Fruit fly (Drosophila melanogaster) whole organism, embryonic: Measurements from ENCODE around the gene CG13028.
"Not testable (repeated sequence)": the region's sequence is repeated elsewhere in the genome, so short reads cannot be mapped to it uniquely, and the experiment has no call there.

Source experiments
- Aef1 ChIP-seq: fragments of 200-800 bp; sonication (Bioruptor generic); IDR thresholded peaks from 3 replicates; pipeline ENCODE4 v1.3.6; 2022; ENCODE audit warnings: missing biosample characterization, missing genetic modification characterization
- Atf6 ChIP-seq: fragments of 200-800 bp; sonication (Bioruptor generic); IDR thresholded peaks from 2 replicates; pipeline ENCODE4 v1.3.6; 2022; ENCODE audit warnings: missing biosample characterization, missing genetic modification characterization
- Awh ChIP-seq: fragments of 200-800 bp; sonication (Bioruptor generic); IDR thresholded peaks from 2 replicates; pipeline ENCODE4, ENCODE4 v1.3.6; 2022; ENCODE audit warnings: missing biosample characterization, missing genetic modification characterization
- CG10209 ChIP-seq: fragments of 200-800 bp; sonication (Bioruptor generic); optimal IDR thresholded peaks from 3 replicates; lab custom pipeline; 2017; ENCODE audit warnings: missing biosample characterization, mild to moderate bottlenecking, missing genetic modification characterization, missing genetic modification reagents
- CG10366 ChIP-seq: fragments of 200-800 bp; sonication (Bioruptor generic); IDR thresholded peaks from 2 replicates; pipeline ENCODE4 v1.3.6; 2022; ENCODE audit warnings: missing biosample characterization, missing genetic modification characterization
- CG12219 ChIP-seq: fragments of 200-800 bp; sonication (Bioruptor generic); optimal IDR thresholded peaks from 3 replicates; lab custom pipeline; 2018; ENCODE audit warnings: missing biosample characterization, mild to moderate bottlenecking, missing genetic modification characterization
- CG12744 ChIP-seq: fragments of 200-800 bp; sonication (Bioruptor generic); optimal IDR thresholded peaks from 2 replicates; lab custom pipeline; 2016; ENCODE audit warnings: missing biosample characterization, missing genetic modification characterization
- CG18262 ChIP-seq: fragments of 200-800 bp; optimal IDR thresholded peaks from 3 replicates; lab custom pipeline; 2019; ENCODE audit warnings: missing biosample characterization, mild to moderate bottlenecking, missing genetic modification characterization, moderate library complexity
- CG2120 ChIP-seq: fragments of 200-800 bp; sonication (Bioruptor generic); optimal IDR thresholded peaks from 3 replicates; lab custom pipeline; 2016; ENCODE audit warnings: missing biosample characterization, missing genetic modification characterization
- CG7556 ChIP-seq: fragments of 200-800 bp; sonication (Bioruptor generic); optimal IDR thresholded peaks from 2 replicates; lab custom pipeline; 2017; ENCODE audit warnings: missing biosample characterization, mild to moderate bottlenecking, missing genetic modification characterization
- Camta ChIP-seq: fragments of 200-800 bp; sonication (Bioruptor generic); optimal IDR thresholded peaks from 2 replicates; lab custom pipeline; 2016; ENCODE audit warnings: missing biosample characterization, missing genetic modification characterization
- CrebB ChIP-seq: fragments of 200-800 bp; sonication (Bioruptor generic); optimal IDR thresholded peaks from 3 replicates; lab custom pipeline; 2018; ENCODE audit warnings: missing biosample characterization, mild to moderate bottlenecking, missing genetic modification characterization
- D19A ChIP-seq: fragments of 200-800 bp; optimal IDR thresholded peaks from 3 replicates; lab custom pipeline; 2019; ENCODE audit warnings: missing biosample characterization, mild to moderate bottlenecking, missing genetic modification characterization, moderate library complexity
- Ets65A ChIP-seq: fragments of 200-800 bp; sonication (Bioruptor generic); peaks from one replicate; lab custom pipeline; 2016; ENCODE audit warnings: missing biosample characterization, missing genetic modification characterization
- GATAe ChIP-seq: fragments of 200-800 bp; sonication (Bioruptor generic); conservative IDR thresholded peaks from 2 replicates; pipeline ENCODE4 v1.3.6; 2022; ENCODE audit warnings: missing biosample characterization, missing genetic modification characterization
- HLH4C ChIP-seq: fragments of 200-800 bp; sonication (Bioruptor generic); IDR thresholded peaks from 3 replicates; pipeline ENCODE4 v1.3.6; 2022; ENCODE audit warnings: missing biosample characterization, missing genetic modification characterization; ENCODE audit not compliant: partially characterized antibody
- HLH54F ChIP-seq: fragments of 200-800 bp; sonication (Bioruptor generic); optimal IDR thresholded peaks from 3 replicates; lab custom pipeline; 2016; ENCODE audit warnings: missing biosample characterization, missing genetic modification characterization
- Hr78 ChIP-seq, 2 experiments: fragments of 200-800 bp in 1 of 2; fragments of >200 bp in 1 of 2; sonication (Bioruptor generic) in 1 of 2; optimal IDR thresholded peaks; 2 replicates each; lab custom pipeline; 2017 to 2019; ENCODE audit warnings: missing biosample characterization in 2 of 2, missing genetic modification characterization in 2 of 2, mild to moderate bottlenecking in 1 of 2, moderate library complexity in 1 of 2
- Six4 ChIP-seq: fragments of 200-800 bp; sonication (Bioruptor generic); optimal IDR thresholded peaks from 2 replicates; lab custom pipeline; 2016; ENCODE audit warnings: missing biosample characterization, missing genetic modification characterization
- ara ChIP-seq: fragments of 200-800 bp; sonication (Bioruptor generic); IDR thresholded peaks from 2 replicates; pipeline ENCODE4 v1.3.6; 2022; ENCODE audit warnings: missing biosample characterization, missing genetic modification characterization
- btn ChIP-seq: fragments of 200-800 bp; sonication (Bioruptor generic); optimal IDR thresholded peaks from 2 replicates; lab custom pipeline; 2016; ENCODE audit warnings: missing biosample characterization, missing genetic modification characterization
- chif ChIP-seq, 2 experiments: fragments of 200-800 bp; sonication (Bioruptor generic); optimal IDR thresholded peaks; 3 replicates each; lab custom pipeline; 2016; ENCODE audit warnings: missing biosample characterization in 2 of 2, missing genetic modification characterization in 2 of 2
- chn ChIP-seq: fragments of 200-800 bp; sonication (Bioruptor generic); optimal IDR thresholded peaks from 2 replicates; lab custom pipeline; 2016; ENCODE audit warnings: missing biosample characterization, missing genetic modification characterization
- dati ChIP-seq: fragments of 200-800 bp; sonication (Bioruptor generic); IDR thresholded peaks from 2 replicates; pipeline ENCODE4 v1.3.6; 2022; ENCODE audit warnings: missing biosample characterization, missing genetic modification characterization
- dmrt99B ChIP-seq: fragments of 200-800 bp; sonication (Bioruptor generic); optimal IDR thresholded peaks from 2 replicates; lab custom pipeline; 2018; ENCODE audit warnings: missing biosample characterization, mild to moderate bottlenecking, missing genetic modification characterization, moderate library complexity
- dysf ChIP-seq: fragments of 200-800 bp; sonication (Bioruptor generic); IDR thresholded peaks from 3 replicates; pipeline ENCODE4 v1.3.6; 2022; ENCODE audit warnings: missing biosample characterization, missing genetic modification characterization
- ftz-f1 ChIP-seq: fragments of 200-800 bp; sonication (Bioruptor generic); optimal IDR thresholded peaks from 2 replicates; lab custom pipeline; 2016; ENCODE audit warnings: missing biosample characterization, missing genetic modification characterization
- gce ChIP-seq: fragments of 200-800 bp; sonication (Bioruptor generic); IDR thresholded peaks from 3 replicates; pipeline ENCODE4 v1.3.6; 2022; ENCODE audit warnings: missing biosample characterization, missing genetic modification characterization
- gem ChIP-seq: fragments of 200-800 bp; sonication (Bioruptor generic); optimal IDR thresholded peaks from 2 replicates; lab custom pipeline; 2019; ENCODE audit warnings: missing biosample characterization, mild to moderate bottlenecking, missing genetic modification characterization, moderate library complexity
- gro ChIP-seq: fragments of 200-800 bp; sonication (Bioruptor generic); optimal IDR thresholded peaks from 2 replicates; lab custom pipeline; 2016; ENCODE audit warnings: missing biosample characterization, missing genetic modification characterization
- knrl ChIP-seq: fragments of 200-800 bp; sonication (Bioruptor generic); IDR thresholded peaks from 3 replicates; pipeline ENCODE4 v1.3.6; 2022; ENCODE audit warnings: missing biosample characterization, missing genetic modification characterization; ENCODE audit not compliant: partially characterized antibody
- lmd ChIP-seq: fragments of 200-800 bp; sonication (Bioruptor generic); IDR thresholded peaks from 2 replicates; pipeline ENCODE4 v1.3.6; 2022; ENCODE audit warnings: missing biosample characterization, missing genetic modification characterization
- nmo ChIP-seq: fragments of 200-800 bp; sonication (Bioruptor generic); optimal IDR thresholded peaks from 2 replicates; lab custom pipeline; 2018; ENCODE audit warnings: missing biosample characterization, mild to moderate bottlenecking, missing genetic modification characterization, moderate library complexity
- pros ChIP-seq: fragments of 200-800 bp; sonication (Bioruptor generic); optimal IDR thresholded peaks from 3 replicates; lab custom pipeline; 2019; ENCODE audit warnings: missing biosample characterization, mild to moderate bottlenecking, missing genetic modification characterization, moderate library complexity
- psq ChIP-seq: fragments of 200-800 bp; sonication (Bioruptor generic); optimal IDR thresholded peaks from 2 replicates; lab custom pipeline; 2017; ENCODE audit warnings: missing biosample characterization, missing genetic modification characterization
- so ChIP-seq: fragments of 200-800 bp; sonication (Bioruptor generic); IDR thresholded peaks from 3 replicates; pipeline ENCODE4 v1.3.6; 2022; ENCODE audit warnings: missing biosample characterization, missing genetic modification characterization
- usp ChIP-seq: fragments of >200 bp; optimal IDR thresholded peaks from 2 replicates; lab custom pipeline; 2017; ENCODE audit warnings: missing biosample characterization, missing genetic modification characterization

The CG13028 gene

DNA sequence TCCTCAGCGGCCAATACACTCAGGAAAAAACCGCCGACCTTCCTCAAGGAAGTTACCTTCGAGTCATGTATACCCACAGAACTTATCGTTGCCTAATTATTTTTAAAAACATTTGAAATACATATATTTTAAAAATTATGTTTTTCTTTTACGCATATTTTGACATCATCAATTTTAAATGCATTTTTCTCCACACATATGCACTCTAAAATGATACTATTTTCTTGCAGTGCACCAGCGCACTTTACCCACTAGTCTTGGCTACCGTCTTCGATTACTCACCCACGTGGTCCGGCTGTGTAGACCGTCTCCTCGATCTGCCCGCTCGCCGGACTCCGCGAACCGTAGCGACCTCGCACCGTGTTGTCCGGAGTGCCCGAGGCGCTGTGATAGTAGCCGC is 18.3 kb downstream of the CG13028 start (continued):
- TF ChIP-seq chif (GFP tag; optimal IDR thresholded peaks at IDR 0.05; lab: Kevin White, UChicago): peak in 1 of 2 experiments; percentile 55
- no peak for TF ChIP-seq pros (GFP tag; lab: Kevin White, UChicago)
- no peak for TF ChIP-seq Awh
- no peak for TF ChIP-seq CrebB (tag; lab: Kevin White, UChicago)
- TF ChIP-seq CG10366 (GFP tag; lab: Robert Waterston, UW): 0 out of 2 replicates have a peak, but pooled peaks have one; percentile 26
- TF ChIP-seq CG18262 (tag; lab: Kevin White, UChicago): peak; percentile 29
- peak; percentile 60 for TF ChIP-seq gem (tag; lab: Kevin White, UChicago)
- TF ChIP-seq nmo: peak; percentile 48
- no peak for TF ChIP-seq lmd
- TF ChIP-seq CG7556: peak; percentile 28
- TF ChIP-seq HLH4C (GFP tag; lab: Robert Waterston, UW): no peak
- peak; percentile 13 for TF ChIP-seq CG2120
- TF ChIP-seq chn (GFP tag; lab: Kevin White, UChicago): no peak
- no peak for TF ChIP-seq CG12219 (GFP tag; lab: Kevin White, UChicago)
- TF ChIP-seq HLH54F (GFP tag; lab: Kevin White, UChicago): no peak
- TF ChIP-seq btn (GFP tag; lab: Kevin White, UChicago): no peak
- no peak for TF ChIP-seq Aef1 (GFP tag; lab: Robert Waterston, UW)
- TF ChIP-seq Camta (GFP tag; lab: Kevin White, UChicago): no peak
- TF ChIP-seq Ets65A (GFP tag; lab: Kevin White, UChicago): peak; percentile 91
- TF ChIP-seq CG10209 (GFP tag; lab: Kevin White, UChicago): peak; percentile 25
- no peak for TF ChIP-seq ara (GFP tag; lab: Robert Waterston, UW)
- no peak for TF ChIP-seq knrl
- no peak for TF ChIP-seq gce (GFP tag; lab: Robert Waterston, UW)
- TF ChIP-seq Hr78 (GFP tag; optimal IDR thresholded peaks at IDR 0.05; lab: Kevin White, UChicago): peak in 1 of 2 experiments; percentile 54
- TF ChIP-seq Atf6 (GFP tag; lab: Robert Waterston, UW): 0 out of 2 replicates have a peak, but pooled peaks have one; percentile 23
- no peak for TF ChIP-seq ftz-f1 (GFP tag; lab: Kevin White, UChicago)
- 0 out of 3 replicates have a peak, but pooled peaks have one; percentile 34 for TF ChIP-seq dysf (GFP tag; lab: Robert Waterston, UW)
- TF ChIP-seq dmrt99B: peak; percentile 28
- no peak for TF ChIP-seq usp (GFP tag; lab: Kevin White, UChicago)
- TF ChIP-seq psq (GFP tag; lab: Kevin White, UChicago): no peak
- TF ChIP-seq so (GFP tag; lab: Robert Waterston, UW): no peak; the same call in 2 of the 3 replicates

- TF ChIP-seq D19A (tag; lab: Kevin White, UChicago) (no peak), so (GFP tag; lab: Robert Waterston, UW) (no peak), gro (GFP tag; lab: Kevin White, UChicago) (no peak), Six4 (GFP tag; lab: Kevin White, UChicago) (no peak), dati (GFP tag; lab: Robert Waterston, UW) (no peak)
These were observed 21.0 kb downstream of the CG13028 start, which contains the start of gene Obp73a for dm6 chr3L:16944061-16944460. Gene Obp73a, plus strand, starts transcription at chr3L:16944361.

dm6 chr3L:16954522-16954921 is 31.5 kb downstream of the CG13028 start, which contains the start of gene Ogdh:
Gene Ogdh, plus strand, starts transcription at chr3L:16954822.
- not testable (repeated sequence) for TF ChIP-seq CG12744 (GFP tag; lab: Kevin White, UChicago); dysf (GFP tag; lab: Robert Waterston, UW); GATAe (GFP tag; lab: Robert Waterston, UW)
- TF ChIP-seq, all 482 proteins: peak for 0; not testable (repeated sequence) for 482
